Fruit fly (Drosophila melanogaster) whole organism, prepupa: ENCODE measurements around the gene Tbh.
A peak's percentile ranks its signal among the peaks of the same experiment; 100 is the strongest.

Source experiments
- CG11762 ChIP-seq: fragments of 200-800 bp; sonication (Bioruptor generic); optimal IDR thresholded peaks from 3 replicates; lab custom pipeline; 2016; ENCODE audit warnings: missing biosample characterization, missing genetic modification characterization; ENCODE audit not compliant: insufficient read depth
- CG16779 ChIP-seq: fragments of 200-800 bp; sonication (Bioruptor generic); optimal IDR thresholded peaks from 3 replicates; lab custom pipeline; 2017; ENCODE audit warnings: missing biosample characterization, mild to moderate bottlenecking, missing genetic modification characterization
- CG6163 ChIP-seq: fragments of 200-800 bp; sonication (Bioruptor generic); IDR thresholded peaks from 3 replicates; pipeline ENCODE4 v1.3.6; 2022; ENCODE audit warnings: missing biosample characterization, missing genetic modification characterization
- CG7368 ChIP-seq: fragments of 200-800 bp; sonication (Bioruptor generic); optimal IDR thresholded peaks from 3 replicates; lab custom pipeline; 2016; ENCODE audit warnings: missing biosample characterization, missing genetic modification characterization
- Ets96B ChIP-seq: fragments of 200-800 bp; optimal IDR thresholded peaks from 2 replicates; lab custom pipeline; 2019; ENCODE audit warnings: missing biosample characterization, mild to moderate bottlenecking, missing genetic modification characterization, moderate library complexity
- Gug ChIP-seq: fragments of 200-800 bp; sonication (Bioruptor generic); IDR thresholded peaks from 2 replicates; pipeline ENCODE4 v1.3.6; 2022; ENCODE audit warnings: missing biosample characterization, missing genetic modification characterization
- Hr39 ChIP-seq: fragments of 200-800 bp; sonication (Bioruptor generic); optimal IDR thresholded peaks from 2 replicates; lab custom pipeline; 2016; ENCODE audit warnings: missing biosample characterization, missing genetic modification characterization
- achi ChIP-seq: fragments of 200-800 bp; sonication (Bioruptor generic); optimal IDR thresholded peaks from 3 replicates; lab custom pipeline; 2016; ENCODE audit warnings: missing biosample characterization, missing genetic modification characterization
- acj6 ChIP-seq: fragments of 200-800 bp; sonication (Bioruptor generic); optimal IDR thresholded peaks from 3 replicates; lab custom pipeline; 2016; ENCODE audit warnings: missing biosample characterization, missing genetic modification characterization
- cyc ChIP-seq: fragments of 200-800 bp; sonication (Bioruptor generic); optimal IDR thresholded peaks from 3 replicates; lab custom pipeline; 2016; ENCODE audit warnings: missing biosample characterization, missing genetic modification characterization
- fd59A ChIP-seq: fragments of 200-800 bp; sonication (Bioruptor generic); optimal IDR thresholded peaks from 2 replicates; lab custom pipeline; 2017; ENCODE audit warnings: missing biosample characterization, mild to moderate bottlenecking, missing genetic modification characterization, missing genetic modification reagents
- svp ChIP-seq: fragments of 200-800 bp; sonication (Bioruptor generic); peaks from one replicate; lab custom pipeline; 2016; ENCODE audit warnings: missing biosample characterization, missing genetic modification characterization
- topi ChIP-seq: fragments of 200-800 bp; sonication (Bioruptor generic); optimal IDR thresholded peaks from 3 replicates; lab custom pipeline; 2016; ENCODE audit warnings: missing biosample characterization, missing genetic modification characterization

The Tbh gene

dm6 chrX:8063223-8063674 lies 67.8 kb downstream of the Tbh start (continued):
- no peak for TF ChIP-seq CG11762 (GFP tag; lab: Kevin White, UChicago)
- TF ChIP-seq CG7368 (GFP tag; lab: Kevin White, UChicago): peak; percentile 37
- TF ChIP-seq Hr39 (GFP tag; lab: Kevin White, UChicago): no peak
- 0 out of 2 replicates have a peak, but pooled peaks have one; percentile 25 for TF ChIP-seq Gug (GFP tag; lab: Robert Waterston, UW)
- peak; percentile 11 for TF ChIP-seq Ets96B (tag; lab: Kevin White, UChicago)
- TF ChIP-seq cyc (GFP tag; lab: Kevin White, UChicago): no peak
- TF ChIP-seq acj6 (GFP tag; lab: Kevin White, UChicago): no peak
- peak; percentile 18 for TF ChIP-seq fd59A

dm6 chrX:8075300-8075927 lies 79.9 kb downstream of the Tbh start, which contains the start of the genes Upf2 and CG1571:
Upf2 (minus strand) TSS chrX:8075466.
CG1571 (plus strand) TSS chrX:8075877.
- TF ChIP-seq achi (no peak), CG16779 (tag; lab: Kevin White, UChicago) (no peak), CG6163 (GFP tag; lab: Robert Waterston, UW) (no peak), topi (no peak), svp (GFP tag; lab: Kevin White, UChicago) (no peak)
